Worm (Caenorhabditis elegans) whole organism, early embryonic: ENCODE data around the gene Y42G9A.2.

Source experiments
- B0310.2 ChIP-seq: sonication (generic microtip); optimal IDR thresholded peaks from 2 replicates; lab custom pipeline; 2016; ENCODE audit warnings: mild to moderate bottlenecking, missing genetic modification characterization, missing compliant biosample characterization
- F13C5.2 ChIP-seq: sonication (generic microtip); optimal IDR thresholded peaks from 2 replicates; lab custom pipeline; 2017; ENCODE audit warnings: mild to moderate bottlenecking, missing genetic modification characterization, inconsistent platforms, missing compliant biosample characterization
- aly-1 ChIP-seq: sonication (generic microtip); optimal IDR thresholded peaks from 2 replicates; lab custom pipeline; 2016; ENCODE audit warnings: missing genetic modification characterization, missing compliant biosample characterization
- ama-1 ChIP-seq: fragments of 150-350 bp; optimal IDR thresholded peaks from 2 replicates; lab custom pipeline; 2014
- ceh-13 ChIP-seq: fragments of 200-800 bp; sonication (Bioruptor generic); optimal IDR thresholded peaks from 2 replicates; lab custom pipeline; 2018; ENCODE audit warnings: mild to moderate bottlenecking, missing genetic modification characterization, missing compliant biosample characterization
- ceh-36 ChIP-seq: sonication (generic microtip); optimal IDR thresholded peaks from 2 replicates; lab custom pipeline; 2016; ENCODE audit warnings: missing genetic modification characterization, inconsistent platforms, missing compliant biosample characterization
- ets-7 ChIP-seq: sonication (generic microtip); optimal IDR thresholded peaks from 2 replicates; lab custom pipeline; 2016; ENCODE audit warnings: missing genotype, missing genetic modification characterization, missing compliant biosample characterization
- flt-1 ChIP-seq: fragments of 200-800 bp; sonication (Bioruptor generic); IDR thresholded peaks from 2 replicates; pipeline ENCODE4 v1.3.6; 2022; ENCODE audit warnings: missing genetic modification characterization, missing compliant biosample characterization
- hmbx-1 ChIP-seq: sonication (generic microtip); optimal IDR thresholded peaks from 2 replicates; lab custom pipeline; 2016; ENCODE audit warnings: mild to moderate bottlenecking, missing genetic modification characterization, missing compliant biosample characterization
- hmg-4 ChIP-seq: fragments of 200-800 bp; sonication (Bioruptor generic); optimal IDR thresholded peaks from 2 replicates; lab custom pipeline; 2018; ENCODE audit warnings: mild to moderate bottlenecking, missing genetic modification characterization, missing compliant biosample characterization
- hnd-1 ChIP-seq: sonication (generic microtip); optimal IDR thresholded peaks from 2 replicates; lab custom pipeline; 2016; ENCODE audit warnings: missing genetic modification characterization, missing compliant biosample characterization
- pes-1 ChIP-seq: fragments of 200-800 bp; sonication (Bioruptor generic); IDR thresholded peaks from 2 replicates; pipeline ENCODE4 v1.3.6; 2022; ENCODE audit warnings: missing genetic modification reagents, missing genetic modification characterization, missing compliant biosample characterization
- scrt-1 ChIP-seq: fragments of 200-800 bp; sonication (Bioruptor generic); IDR thresholded peaks from 2 replicates; pipeline ENCODE4 v1.3.6; 2022; ENCODE audit warnings: missing genetic modification characterization, missing compliant biosample characterization
- sea-1 ChIP-seq: fragments of 200-800 bp; sonication (Bioruptor generic); conservative IDR thresholded peaks from 2 replicates; pipeline ENCODE4 v1.3.6; 2022; ENCODE audit warnings: missing genetic modification characterization, missing compliant biosample characterization
- tbx-11 ChIP-seq: fragments of 200-800 bp; sonication (Bioruptor generic); IDR thresholded peaks from 2 replicates; pipeline ENCODE4 v1.3.6; 2022; ENCODE audit warnings: missing genetic modification characterization, missing compliant biosample characterization
- tbx-37 ChIP-seq: fragments of 200-800 bp; sonication (Bioruptor generic); conservative IDR thresholded peaks from 2 replicates; pipeline ENCODE4 v1.3.6; 2022; ENCODE audit warnings: missing genetic modification reagents, missing genetic modification characterization, missing compliant biosample characterization
- tra-4 ChIP-seq: sonication (generic microtip); optimal IDR thresholded peaks from 2 replicates; lab custom pipeline; 2017; ENCODE audit warnings: missing genetic modification characterization, missing compliant biosample characterization

Gene Y42G9A.2

ce11 chrIII:6173020-6173597 lies 25.1 kb downstream of the Y42G9A.2 start, which contains the start of the genes abcf-3 and F42A10.5:
Gene abcf-3 (plus strand): TSS chrIII:6173403.
Gene F42A10.5 (minus strand): TSS chrIII:6173477.
- TF ChIP-seq F13C5.2 (tag; lab: Kevin White, UChicago) (no peak), hmbx-1 (no peak), tbx-37 (GFP tag; lab: Robert Waterston, UW) (no peak), ceh-36 (tag; lab: Kevin White, UChicago) (no peak), aly-1 (tag; lab: Kevin White, UChicago) (no peak), tbx-11 (no peak), B0310.2 (tag; lab: Kevin White, UChicago) (no peak), flt-1 (GFP tag; lab: Robert Waterston, UW) (no peak), ets-7 (tag; lab: Kevin White, UChicago) (no peak), scrt-1 (GFP tag; lab: Robert Waterston, UW) (no peak), tra-4 (tag; lab: Kevin White, UChicago) (no peak), sea-1 (no peak), hmg-4 (no peak), pes-1 (GFP tag; lab: Robert Waterston, UW) (no peak)

ce11 chrIII:6176172-6176571 lies 28.2 kb downstream of the Y42G9A.2 start:
- TF ChIP-seq ceh-13 (GFP tag; lab: Kevin White, UChicago) (no peak), scrt-1 (GFP tag; lab: Robert Waterston, UW) (no peak), B0310.2 (tag; lab: Kevin White, UChicago) (no peak), tbx-37 (GFP tag; lab: Robert Waterston, UW) (no peak), sea-1 (no peak), tra-4 (tag; lab: Kevin White, UChicago) (no peak), flt-1 (GFP tag; lab: Robert Waterston, UW) (no peak), pes-1 (GFP tag; lab: Robert Waterston, UW) (no peak), hmg-4 (no peak), hnd-1 (tag; lab: Kevin White, UChicago) (no peak), tbx-11 (no peak), hmbx-1 (no peak), aly-1 (tag; lab: Kevin White, UChicago) (no peak), ets-7 (tag; lab: Kevin White, UChicago) (no peak), ama-1 (lab: Kevin White, UChicago) (no peak)

- TF ChIP-seq scrt-1 (GFP tag; lab: Robert Waterston, UW) (no peak), tbx-11 (no peak), hnd-1 (tag; lab: Kevin White, UChicago) (no peak)
These were observed 28.8 kb downstream of the Y42G9A.2 start, which contains the start of gene F42A10.6 for ce11 chrIII:6176761-6177160. Gene F42A10.6 (minus strand): TSS chrIII:6176861.

ce11 chrIII:6177631-6178030 lies 29.6 kb downstream of the Y42G9A.2 start:
- TF ChIP-seq F13C5.2 (tag; lab: Kevin White, UChicago) (no peak), sea-1 (no peak), tra-4 (tag; lab: Kevin White, UChicago) (no peak), tbx-11 (no peak), scrt-1 (GFP tag; lab: Robert Waterston, UW) (no peak), B0310.2 (tag; lab: Kevin White, UChicago) (no peak), ama-1 (lab: Kevin White, UChicago) (no peak), hmbx-1 (no peak), ceh-13 (GFP tag; lab: Kevin White, UChicago) (no peak), tbx-37 (GFP tag; lab: Robert Waterston, UW) (no peak), flt-1 (GFP tag; lab: Robert Waterston, UW) (no peak)

- TF ChIP-seq aly-1 (tag; lab: Kevin White, UChicago): no peak
- no peak for TF ChIP-seq ceh-13 (GFP tag; lab: Kevin White, UChicago)
- no peak for TF ChIP-seq B0310.2 (tag; lab: Kevin White, UChicago)
- no peak for TF ChIP-seq ets-7 (tag; lab: Kevin White, UChicago)
- TF ChIP-seq tbx-11: no peak
These were observed 30.6 kb downstream of the Y42G9A.2 start, which contains the start of gene F42A10.7 for ce11 chrIII:6178586-6178985. Gene F42A10.7 (minus strand): TSS chrIII:6178686.

- TF ChIP-seq flt-1 (GFP tag; lab: Robert Waterston, UW): no peak
- TF ChIP-seq F13C5.2 (tag; lab: Kevin White, UChicago): no peak
- no peak for TF ChIP-seq tra-4 (tag; lab: Kevin White, UChicago)
- no peak for TF ChIP-seq B0310.2 (tag; lab: Kevin White, UChicago)
- TF ChIP-seq pes-1 (GFP tag; lab: Robert Waterston, UW): no peak
- no peak for TF ChIP-seq scrt-1 (GFP tag; lab: Robert Waterston, UW)
- no peak for TF ChIP-seq ceh-36 (tag; lab: Kevin White, UChicago)
- no peak for TF ChIP-seq hnd-1 (tag; lab: Kevin White, UChicago)
- no peak for TF ChIP-seq hmg-4
- no peak for TF ChIP-seq ets-7 (tag; lab: Kevin White, UChicago)
- TF ChIP-seq tbx-37 (GFP tag; lab: Robert Waterston, UW): no peak
- no peak for TF ChIP-seq ama-1 (lab: Kevin White, UChicago)
- TF ChIP-seq sea-1: no peak
- TF ChIP-seq tbx-11: no peak
- TF ChIP-seq aly-1 (tag; lab: Kevin White, UChicago): no peak
These were observed 31.1 kb downstream of the Y42G9A.2 start for ce11 chrIII:6179062-6179461.

- no peak for TF ChIP-seq ceh-13 (GFP tag; lab: Kevin White, UChicago)
- no peak for TF ChIP-seq flt-1 (GFP tag; lab: Robert Waterston, UW)
- no peak for TF ChIP-seq sea-1
- TF ChIP-seq F13C5.2 (tag; lab: Kevin White, UChicago): no peak
- no peak for TF ChIP-seq tra-4 (tag; lab: Kevin White, UChicago)
- no peak for TF ChIP-seq pes-1 (GFP tag; lab: Robert Waterston, UW)
- no peak for TF ChIP-seq aly-1 (tag; lab: Kevin White, UChicago)
- no peak for TF ChIP-seq ceh-36 (tag; lab: Kevin White, UChicago)
- no peak for TF ChIP-seq hmbx-1
- TF ChIP-seq ets-7 (tag; lab: Kevin White, UChicago): no peak
- no peak for TF ChIP-seq ama-1 (lab: Kevin White, UChicago)
These were observed 32.3 kb downstream of the Y42G9A.2 start for ce11 chrIII:6180294-6180693.
